Worm (Caenorhabditis elegans): ENCODE measurements around the gene srbc-60.

ce11 chrV:774341-774740 lies 5.8 kb upstream of the srbc-60 start:
- TF ChIP-seq unc-62 (GFP tag; optimal IDR thresholded peaks at IDR 0.05) (no peak), skn-1 (tag; optimal IDR thresholded peaks at IDR 0.05) (no peak), lsy-2 (tag; optimal IDR thresholded peaks at IDR 0.05) (no peak), nhr-237 (tag; optimal IDR thresholded peaks at IDR 0.05) (no peak), egl-27 (tag; optimal IDR thresholded peaks at IDR 0.05) (no peak), zag-1 (tag; optimal IDR thresholded peaks at IDR 0.05) (no peak), mep-1 (tag; optimal IDR thresholded peaks at IDR 0.05) (no peak), snpc-4 (tag; optimal IDR thresholded peaks at IDR 0.05) (no peak), hpl-2 (GFP tag; optimal IDR thresholded peaks at IDR 0.05) (no peak), vab-15 (tag; optimal IDR thresholded peaks at IDR 0.05) (no peak)

All from whole organism, L1 larva.